Worm (Caenorhabditis elegans) whole organism, young adult: ENCODE measurements around the gene txdc-17.

Source experiments
- B0336.3 ChIP-seq: fragments of 200-800 bp; sonication (Bioruptor generic); IDR thresholded peaks from 2 replicates; pipeline ENCODE4 v1.3.6; 2022; ENCODE audit warnings: missing genetic modification characterization, missing compliant biosample characterization
- C06A6.2 ChIP-seq: fragments of 200-800 bp; sonication (Bioruptor generic); conservative IDR thresholded peaks from 2 replicates; pipeline ENCODE4 v1.3.6; 2022; ENCODE audit warnings: missing genetic modification characterization, missing compliant biosample characterization
- F33H1.4 ChIP-seq: fragments of 200-800 bp; sonication (Bioruptor generic); IDR thresholded peaks from 2 replicates; pipeline ENCODE4 v1.3.6; 2022; ENCODE audit warnings: missing genetic modification reagents, missing genetic modification characterization, missing compliant biosample characterization
- F37B4.10 ChIP-seq: fragments of 200-800 bp; sonication (Bioruptor generic); IDR thresholded peaks from 2 replicates; pipeline ENCODE4 v1.3.6; 2022; ENCODE audit warnings: missing genetic modification characterization, missing compliant biosample characterization
- F39B2.1 ChIP-seq: fragments of 200-800 bp; sonication (Bioruptor generic); IDR thresholded peaks from 2 replicates; pipeline ENCODE4 v1.3.6; 2022; ENCODE audit warnings: missing genetic modification reagents, missing genetic modification characterization, missing compliant biosample characterization
- F57A8.1 ChIP-seq: fragments of 200-800 bp; sonication (Bioruptor generic); optimal IDR thresholded peaks from 2 replicates; lab custom pipeline; 2018; ENCODE audit warnings: mild to moderate bottlenecking, missing genetic modification characterization, moderate library complexity, missing compliant biosample characterization
- F57C9.4 ChIP-seq: sonication (generic microtip); optimal IDR thresholded peaks from 2 replicates; lab custom pipeline; 2017; ENCODE audit warnings: mild to moderate bottlenecking, missing genetic modification characterization, missing compliant biosample characterization
- T07F8.4 ChIP-seq: sonication (generic microtip); optimal IDR thresholded peaks from 2 replicates; lab custom pipeline; 2016; ENCODE audit warnings: mild to moderate bottlenecking, missing genetic modification characterization, moderate library complexity, missing compliant biosample characterization
- Y53G8AR.9 ChIP-seq: fragments of 200-800 bp; sonication (Bioruptor generic); conservative IDR thresholded peaks from 2 replicates; pipeline ENCODE4 v1.3.6; 2022; ENCODE audit warnings: missing genetic modification reagents, missing genetic modification characterization, missing compliant biosample characterization
- Y56A3A.18 ChIP-seq: fragments of 200-800 bp; sonication (Bioruptor generic); IDR thresholded peaks from 2 replicates; pipeline ENCODE4 v1.3.6; 2022; ENCODE audit warnings: missing genetic modification reagents, missing genetic modification characterization, missing compliant biosample characterization
- akir-1 ChIP-seq: fragments of 200-800 bp; sonication (Bioruptor generic); optimal IDR thresholded peaks from 2 replicates; lab custom pipeline; 2018; ENCODE audit warnings: mild to moderate bottlenecking, missing genetic modification characterization, moderate library complexity, missing compliant biosample characterization
- aptf-2 ChIP-seq: fragments of 200-800 bp; sonication (Bioruptor generic); conservative IDR thresholded peaks from 2 replicates; pipeline ENCODE4 v1.3.6; 2022; ENCODE audit warnings: missing genetic modification reagents, missing genetic modification characterization, missing compliant biosample characterization
- athp-1 ChIP-seq: sonication (generic microtip); optimal IDR thresholded peaks from 2 replicates; lab custom pipeline; 2017; ENCODE audit warnings: mild to moderate bottlenecking, missing genetic modification characterization, missing compliant biosample characterization
- attf-3 ChIP-seq: fragments of 200-800 bp; sonication (Bioruptor generic); conservative IDR thresholded peaks from 2 replicates; pipeline ENCODE4 v1.3.6; 2022; ENCODE audit warnings: missing genetic modification reagents, missing genetic modification characterization, missing compliant biosample characterization
- bed-2 ChIP-seq: fragments of 200-800 bp; sonication (Bioruptor generic); IDR thresholded peaks from 2 replicates; pipeline ENCODE4 v1.3.6; 2022; ENCODE audit warnings: missing genetic modification reagents, missing genetic modification characterization, missing compliant biosample characterization
- cebp-1 ChIP-seq, 2 experiments: fragments of 200-800 bp in 1 of 2; sonication (Bioruptor generic) in 1 of 2; sonication (generic microtip) in 1 of 2; IDR thresholded peaks in 1 of 2; optimal IDR thresholded peaks in 1 of 2; 2 replicates each; pipeline versions ENCODE4 v1.3.6 to Lab custom; 2017 to 2022; ENCODE audit warnings: missing compliant biosample characterization in 2 of 2, missing genetic modification characterization in 2 of 2, mild to moderate bottlenecking in 1 of 2, missing genetic modification reagents in 1 of 2, moderate library complexity in 1 of 2
- cebp-2 ChIP-seq: fragments of 200-800 bp; sonication (Bioruptor generic); IDR thresholded peaks from 2 replicates; pipeline ENCODE4 v1.3.6; 2022; ENCODE audit warnings: missing genetic modification characterization, missing compliant biosample characterization
- chd-7 ChIP-seq: sonication (generic microtip); optimal IDR thresholded peaks from 2 replicates; lab custom pipeline; 2016; ENCODE audit warnings: mild to moderate bottlenecking, missing genetic modification characterization, moderate library complexity, missing compliant biosample characterization
- dox-1 ChIP-seq: fragments of 200-800 bp; sonication (Bioruptor generic); IDR thresholded peaks from 2 replicates; pipeline ENCODE4 v1.3.6; 2022; ENCODE audit warnings: missing genetic modification reagents, missing genetic modification characterization, missing compliant biosample characterization
- efl-1 ChIP-seq: fragments of 150-350 bp; optimal IDR thresholded peaks from 2 replicates; lab custom pipeline; 2014; ENCODE audit warnings: missing biosample characterization, missing genetic modification reagents, missing genetic modification characterization
- egl-18 ChIP-seq: fragments of 200-800 bp; sonication (Bioruptor generic); IDR thresholded peaks from 2 replicates; pipeline ENCODE4 v1.3.6; 2022; ENCODE audit warnings: missing genetic modification reagents, missing genetic modification characterization, missing compliant biosample characterization
- fkh-3 ChIP-seq: sonication (generic microtip); optimal IDR thresholded peaks from 2 replicates; lab custom pipeline; 2016; ENCODE audit warnings: mild to moderate bottlenecking, missing genetic modification characterization, missing compliant biosample characterization
- him-1 ChIP-seq: sonication (generic microtip); optimal IDR thresholded peaks from 2 replicates; lab custom pipeline; 2016; ENCODE audit warnings: missing genotype, missing genetic modification reagents, missing genetic modification characterization, missing compliant biosample characterization
- hlh-26 ChIP-seq: fragments of 200-800 bp; sonication (Bioruptor generic); conservative IDR thresholded peaks from 2 replicates; pipeline ENCODE4 v1.3.6; 2022; ENCODE audit warnings: missing genetic modification reagents, missing genetic modification characterization, missing compliant biosample characterization
- hmg-1.2 ChIP-seq: fragments of 200-800 bp; sonication (Bioruptor generic); IDR thresholded peaks from 2 replicates; pipeline ENCODE4 v1.3.6; 2022; ENCODE audit warnings: missing genetic modification reagents, missing genetic modification characterization, missing compliant biosample characterization
- let-526 ChIP-seq: fragments of 200-800 bp; sonication (Bioruptor generic); IDR thresholded peaks from 2 replicates; pipeline ENCODE4 v1.3.6; 2022; ENCODE audit warnings: missing genetic modification reagents, missing genetic modification characterization, missing compliant biosample characterization
- lin-35 ChIP-seq, 3 experiments: fragments of 150-350 bp in 2 of 3; sonication (generic microtip) in 1 of 3; optimal IDR thresholded peaks; 2 replicates each; lab custom pipeline; 2014 to 2018; ENCODE audit warnings: missing biosample characterization in 3 of 3, missing genetic modification characterization in 3 of 3, missing genetic modification reagents in 3 of 3
- lin-54 ChIP-seq: fragments of 200-800 bp; sonication (Bioruptor generic); optimal IDR thresholded peaks from 2 replicates; lab custom pipeline; 2018; ENCODE audit warnings: mild to moderate bottlenecking, missing genetic modification characterization, missing compliant biosample characterization
- madf-8 ChIP-seq: fragments of 200-800 bp; sonication (Bioruptor generic); conservative IDR thresholded peaks from 2 replicates; pipeline ENCODE4 v1.3.6; 2022; ENCODE audit warnings: missing genetic modification reagents, missing genetic modification characterization, missing compliant biosample characterization
- nfyb-1 ChIP-seq: fragments of 200-800 bp; sonication (Bioruptor generic); IDR thresholded peaks from 2 replicates; pipeline ENCODE4 v1.3.6; 2022; ENCODE audit warnings: missing genetic modification reagents, missing genetic modification characterization, missing compliant biosample characterization
- nhr-120 ChIP-seq: fragments of 200-800 bp; sonication (Bioruptor generic); IDR thresholded peaks from 2 replicates; pipeline ENCODE4 v1.3.6; 2022; ENCODE audit warnings: missing genetic modification characterization, missing compliant biosample characterization
- nhr-27 ChIP-seq: fragments of 200-800 bp; sonication (Bioruptor generic); optimal IDR thresholded peaks from 2 replicates; lab custom pipeline; 2018; ENCODE audit warnings: mild to moderate bottlenecking, missing genetic modification characterization, moderate library complexity, missing compliant biosample characterization
- pbrm-1 ChIP-seq: fragments of 200-800 bp; sonication (Bioruptor generic); IDR thresholded peaks from 2 replicates; pipeline ENCODE4 v1.3.6; 2022; ENCODE audit warnings: missing genetic modification reagents, missing genetic modification characterization, missing compliant biosample characterization
- repo-1 ChIP-seq: sonication (generic microtip); optimal IDR thresholded peaks from 2 replicates; lab custom pipeline; 2017; ENCODE audit warnings: mild to moderate bottlenecking, missing genetic modification characterization, missing compliant biosample characterization
- rpc-1 ChIP-seq, 2 experiments: fragments of 150-350 bp in 1 of 2; sonication (generic microtip) in 1 of 2; optimal IDR thresholded peaks; 2 replicates each; lab custom pipeline; 2014 to 2018; ENCODE audit warnings: missing biosample characterization in 1 of 2, missing genetic modification characterization in 1 of 2, missing genetic modification reagents in 1 of 2, missing genotype in 1 of 2
- snpc-1.3 ChIP-seq: sonication (generic microtip); optimal IDR thresholded peaks from 2 replicates; lab custom pipeline; 2017; ENCODE audit warnings: missing genetic modification characterization, mild to moderate bottlenecking, missing compliant biosample characterization, antibody characterized with exemption, moderate library complexity, missing genotype, missing genetic modification reagents; ENCODE audit not compliant: insufficient read depth
- snpc-3.4 ChIP-seq: sonication (generic microtip); optimal IDR thresholded peaks from 2 replicates; lab custom pipeline; 2017; ENCODE audit warnings: missing genetic modification characterization, mild to moderate bottlenecking, missing compliant biosample characterization, antibody characterized with exemption, moderate library complexity, missing genotype, missing genetic modification reagents
- somi-1 ChIP-seq: fragments of 200-800 bp; sonication (Bioruptor generic); optimal IDR thresholded peaks from 2 replicates; lab custom pipeline; 2018; ENCODE audit warnings: mild to moderate bottlenecking, missing genetic modification characterization, missing compliant biosample characterization
- tbp1 ChIP-seq: fragments of 200-800 bp; sonication (Bioruptor generic); optimal IDR thresholded peaks from 2 replicates; lab custom pipeline; 2018; ENCODE audit warnings: mild to moderate bottlenecking, missing genetic modification characterization, missing compliant biosample characterization
- unc-62 ChIP-seq: fragments of 150-350 bp; optimal IDR thresholded peaks from 2 replicates; lab custom pipeline; 2014; ENCODE audit warnings: missing biosample characterization, missing genetic modification reagents, missing genetic modification characterization
- xnd-1 ChIP-seq: sonication (generic microtip); optimal IDR thresholded peaks from 2 replicates; lab custom pipeline; 2016; ENCODE audit warnings: missing genotype, missing genetic modification reagents, missing genetic modification characterization, missing compliant biosample characterization
- zfh-2 ChIP-seq: fragments of 200-800 bp; sonication (Bioruptor generic); conservative IDR thresholded peaks from 2 replicates; pipeline ENCODE4 v1.3.6; 2022; ENCODE audit warnings: missing genetic modification reagents, missing genetic modification characterization, missing compliant biosample characterization
- ztf-3 ChIP-seq: fragments of 200-800 bp; sonication (Bioruptor generic); optimal IDR thresholded peaks from 2 replicates; lab custom pipeline; 2018; ENCODE audit warnings: mild to moderate bottlenecking, missing genetic modification characterization, missing compliant biosample characterization
- ztf-6 ChIP-seq: fragments of 200-800 bp; sonication (Bioruptor generic); IDR thresholded peaks from 2 replicates; pipeline ENCODE4 v1.3.6; 2022; ENCODE audit warnings: missing genetic modification reagents, missing genetic modification characterization, missing compliant biosample characterization

txdc-17 gene

DNA sequence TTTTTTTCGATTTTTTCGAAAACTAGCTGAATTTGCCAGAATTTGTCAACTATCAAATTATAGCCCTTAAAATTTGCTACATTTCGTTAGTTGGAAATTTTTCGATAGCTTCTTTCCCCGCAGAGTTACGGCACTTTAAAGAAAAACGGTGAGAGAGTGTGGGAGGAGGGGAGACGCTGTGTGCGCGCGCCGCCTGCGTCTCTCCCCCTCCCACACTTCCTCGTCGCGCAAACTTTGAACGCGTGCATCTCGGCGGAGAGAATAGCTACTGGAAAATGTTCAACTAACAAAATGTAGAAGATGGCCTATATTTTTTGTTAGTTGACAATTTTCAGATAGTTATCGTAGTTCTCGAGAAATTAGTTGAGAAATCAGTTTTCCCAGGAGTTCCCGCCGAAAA, 32.1 kb downstream of the txdc-17 start:
- TF ChIP-seq zfh-2: peak; percentile 51
- TF ChIP-seq tbp1 (GFP tag; lab: Kevin White, UChicago): no peak
- TF ChIP-seq B0336.3 (GFP tag; lab: Robert Waterston, UW): no peak
- peak; percentile 86 for TF ChIP-seq hmg-1.2 (GFP tag; lab: Robert Waterston, UW)
- TF ChIP-seq C06A6.2: no peak
- TF ChIP-seq, all 124 proteins: peak for 2

DNA sequence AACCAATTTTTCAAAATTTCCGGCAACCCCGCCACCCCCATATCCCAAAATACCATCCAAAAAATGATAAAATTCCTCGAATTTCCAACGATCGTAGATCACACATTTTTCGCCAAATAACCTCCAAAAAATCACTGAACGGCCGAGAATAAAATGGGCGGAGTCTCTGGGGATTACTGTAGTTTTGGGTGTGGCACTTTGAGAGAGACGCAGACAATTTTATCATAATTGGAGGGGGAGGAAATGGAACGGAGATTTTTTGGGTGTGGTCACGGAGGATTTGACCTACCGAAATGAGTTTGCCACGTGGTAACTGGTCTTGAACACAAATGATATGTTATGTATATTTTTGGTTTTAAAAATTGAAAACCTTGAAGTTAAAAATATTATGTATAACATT, 34.0 kb downstream of the txdc-17 start:
- TF ChIP-seq F57A8.1 (GFP tag; lab: Kevin White, UChicago): no peak
- no peak for TF ChIP-seq akir-1 (GFP tag; lab: Kevin White, UChicago)
- TF ChIP-seq C06A6.2: no peak
- TF ChIP-seq athp-1: no peak
- TF ChIP-seq chd-7 (tag; lab: Kevin White, UChicago): no peak
- TF ChIP-seq him-1 (tag; lab: Kevin White, UChicago): no peak
- TF ChIP-seq ztf-3 (GFP tag; lab: Kevin White, UChicago): no peak
- TF ChIP-seq hlh-26 (GFP tag; lab: Robert Waterston, UW): no peak
- TF ChIP-seq xnd-1 (tag; lab: Kevin White, UChicago): no peak
- TF ChIP-seq fkh-3 (tag; lab: Kevin White, UChicago): no peak
- TF ChIP-seq Y53G8AR.9 (GFP tag; lab: Robert Waterston, UW): no peak
- no peak for TF ChIP-seq Y56A3A.18
- TF ChIP-seq dox-1: no peak
- no peak for TF ChIP-seq T07F8.4 (tag; lab: Kevin White, UChicago)
- no peak for TF ChIP-seq attf-3 (GFP tag; lab: Robert Waterston, UW)
- TF ChIP-seq pbrm-1: no peak
- no peak for TF ChIP-seq F37B4.10 (GFP tag; lab: Robert Waterston, UW)
- no peak for TF ChIP-seq lin-35 (GFP tag; optimal IDR thresholded peaks at IDR 0.05; lab: Kevin White, UChicago)
- no peak for TF ChIP-seq snpc-3.4

DNA sequence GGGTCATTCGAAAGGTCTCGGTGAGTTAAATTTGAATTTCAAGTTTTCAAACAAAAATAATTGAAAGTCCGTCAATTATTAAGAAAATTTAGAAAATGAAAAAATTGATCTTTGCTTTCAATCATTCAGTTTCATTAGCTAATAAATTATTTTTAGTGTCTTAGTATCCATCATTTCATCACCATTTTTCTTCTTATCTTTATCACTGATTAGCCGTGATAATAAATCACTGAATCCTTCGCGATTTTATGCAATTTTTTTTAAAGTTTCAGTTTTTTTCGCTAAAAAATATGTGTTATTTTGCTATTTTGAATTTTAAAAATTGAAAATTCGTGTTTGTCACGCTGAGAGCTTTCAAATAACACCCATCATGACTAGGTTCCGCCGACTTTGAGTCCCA, 34.6 kb downstream of the txdc-17 start:
- TF ChIP-seq nhr-27 (tag; lab: Kevin White, UChicago) (no peak), madf-8 (GFP tag; lab: Robert Waterston, UW) (no peak), lin-54 (GFP tag; lab: Kevin White, UChicago) (no peak), zfh-2 (no peak), repo-1 (tag; lab: Kevin White, UChicago) (no peak), dox-1 (no peak), snpc-1.3 (no peak), unc-62 (GFP tag; lab: Kevin White, UChicago) (no peak), efl-1 (GFP tag; lab: Kevin White, UChicago) (no peak), F33H1.4 (GFP tag; lab: Robert Waterston, UW) (no peak), Y53G8AR.9 (GFP tag; lab: Robert Waterston, UW) (no peak), aptf-2 (GFP tag; lab: Robert Waterston, UW) (no peak), bed-2 (GFP tag; lab: Robert Waterston, UW) (no peak), F57C9.4 (tag; lab: Kevin White, UChicago) (no peak)

DNA sequence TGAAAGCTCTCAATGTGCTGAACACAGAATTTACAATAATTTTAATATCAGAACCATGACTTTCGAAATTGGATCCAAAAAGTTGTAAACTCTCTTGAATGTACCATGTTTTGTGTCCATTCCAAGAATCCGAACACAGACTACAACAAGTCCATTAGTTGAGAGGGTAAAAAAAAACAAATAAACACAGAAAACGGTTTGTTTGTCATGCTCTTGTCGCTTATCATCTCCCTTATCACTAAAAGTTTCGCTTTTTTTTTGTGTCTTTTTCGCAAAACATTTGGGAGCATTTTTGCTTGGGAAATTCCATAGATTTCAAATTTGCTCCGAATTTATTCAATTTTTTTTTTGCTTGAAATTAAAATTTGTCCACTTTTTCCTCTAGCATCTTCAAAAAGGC, 35.0 kb downstream of the txdc-17 start:
- no peak for TF ChIP-seq somi-1 (GFP tag; lab: Kevin White, UChicago)
- no peak for TF ChIP-seq cebp-2
- TF ChIP-seq hmg-1.2 (GFP tag; lab: Robert Waterston, UW): no peak
- no peak for TF ChIP-seq chd-7 (tag; lab: Kevin White, UChicago)
- TF ChIP-seq nfyb-1 (GFP tag; lab: Robert Waterston, UW): no peak
- TF ChIP-seq let-526 (GFP tag; lab: Robert Waterston, UW): no peak
- TF ChIP-seq ztf-6 (GFP tag; lab: Robert Waterston, UW): no peak
- no peak for TF ChIP-seq egl-18 (GFP tag; lab: Robert Waterston, UW)
- TF ChIP-seq cebp-1 (GFP tag; IDR thresholded peaks at IDR 0.05; lab: Robert Waterston, UW): no peak
- no peak for TF ChIP-seq cebp-1 (tag; optimal IDR thresholded peaks at IDR 0.05; lab: Kevin White, UChicago)
- TF ChIP-seq lin-35 (GFP tag; optimal IDR thresholded peaks at IDR 0.05; lab: Kevin White, UChicago): no peak
- TF ChIP-seq F39B2.1 (GFP tag; lab: Robert Waterston, UW): no peak
- no peak for TF ChIP-seq nhr-120 (GFP tag; lab: Robert Waterston, UW)
- TF ChIP-seq hlh-26 (GFP tag; lab: Robert Waterston, UW): no peak
- TF ChIP-seq rpc-1 (optimal IDR thresholded peaks at IDR 0.05; lab: Kevin White, UChicago): no peak
- TF ChIP-seq rpc-1 (tag; optimal IDR thresholded peaks at IDR 0.05; lab: Kevin White, UChicago): no peak
- no peak for TF ChIP-seq akir-1 (GFP tag; lab: Kevin White, UChicago)
